Fruit fly (Drosophila melanogaster): ENCODE measurements around the gene Osi4.

Osi4 gene

dm6 chr3R:6198488-6198892 is 23.1 kb downstream of the Osi4 start, which contains the start of gene Osi24 (continued):
- no peak for TF ChIP-seq hbn (GFP tag; IDR thresholded peaks at IDR 0.05; ENCODE audit: partially characterized antibody)
- TF ChIP-seq CG6175 (GFP tag; IDR thresholded peaks at IDR 0.05) = no peak
- TF ChIP-seq Mrtf (GFP tag; IDR thresholded peaks at IDR 0.05) = 0 out of 3 replicates have a peak, but pooled peaks have one; percentile 63
- no peak for TF ChIP-seq CG12236 (GFP tag; optimal IDR thresholded peaks at IDR 0.05)
- peak; percentile 73 for TF ChIP-seq CG2712 (tag; optimal IDR thresholded peaks at IDR 0.05)
- TF ChIP-seq CG4820 (GFP tag; optimal IDR thresholded peaks at IDR 0.05) = peak; percentile 42
- TF ChIP-seq mam (GFP tag; optimal IDR thresholded peaks at IDR 0.05) = peak; percentile 44
- TF ChIP-seq CG8281 (tag; optimal IDR thresholded peaks at IDR 0.05) = no peak
- TF ChIP-seq Bgb (GFP tag; IDR thresholded peaks at IDR 0.05; ENCODE audit: partially characterized antibody) = no peak
- no peak for TF ChIP-seq kni (GFP tag; optimal IDR thresholded peaks at IDR 0.05)
- no peak for TF ChIP-seq NK7.1 (GFP tag; optimal IDR thresholded peaks at IDR 0.05)
- TF ChIP-seq sob (GFP tag; IDR thresholded peaks at IDR 0.05) = peak; percentile 34; the same call in 1 of the 2 replicates
- peak; percentile 0 for TF ChIP-seq CG18619 (GFP tag; optimal IDR thresholded peaks at IDR 0.05)
- no peak for TF ChIP-seq CG7963 (GFP tag; IDR thresholded peaks at IDR 0.05; ENCODE audit: partially characterized antibody)
- TF ChIP-seq CG13894 (tag; optimal IDR thresholded peaks at IDR 0.05) = no peak
- TF ChIP-seq HLH3B (GFP tag; IDR thresholded peaks at IDR 0.05) = peak; percentile 74
- TF ChIP-seq kay (GFP tag; optimal IDR thresholded peaks at IDR 0.05) = no peak
- no peak for TF ChIP-seq cas (GFP tag; IDR thresholded peaks at IDR 0.05)
- no peak for TF ChIP-seq B-H2 (GFP tag; optimal IDR thresholded peaks at IDR 0.05)
- no peak for TF ChIP-seq BtbVII (GFP tag; optimal IDR thresholded peaks at IDR 0.05)
- TF ChIP-seq CG10462 (GFP tag; optimal IDR thresholded peaks at IDR 0.05) = peak; percentile 18
- no peak for TF ChIP-seq CG4617 (GFP tag; optimal IDR thresholded peaks at IDR 0.05; ENCODE audit: borderline replicate concordance)
- no peak for TF ChIP-seq CG8290 (GFP tag; optimal IDR thresholded peaks at IDR 0.05)
- TF ChIP-seq CG8290 (tag; optimal IDR thresholded peaks at IDR 0.05) = peak in 1 of 2 experiments; percentile 32
- TF ChIP-seq C15 (GFP tag; IDR thresholded peaks at IDR 0.05) = no peak
- no peak for TF ChIP-seq Scr (GFP tag; IDR thresholded peaks at IDR 0.05; ENCODE audit: partially characterized antibody)
- no peak for TF ChIP-seq Sry-β (GFP tag; optimal IDR thresholded peaks at IDR 0.05)
- no peak for TF ChIP-seq Stat92E (GFP tag; optimal IDR thresholded peaks at IDR 0.05)
- peak; percentile 15 for TF ChIP-seq Myb (GFP tag; optimal IDR thresholded peaks at IDR 0.05)
- no peak for TF ChIP-seq ham (GFP tag; IDR thresholded peaks at IDR 0.05)
- TF ChIP-seq zen (tag; optimal IDR thresholded peaks at IDR 0.05) = no peak
- TF ChIP-seq salm (tag; optimal IDR thresholded peaks at IDR 0.05) = no peak
- TF ChIP-seq Ptx1 (GFP tag; IDR thresholded peaks at IDR 0.05) = peak; percentile 79
- no peak for TF ChIP-seq pfk (GFP tag; optimal IDR thresholded peaks at IDR 0.05)
- no peak for TF ChIP-seq dan (GFP tag; IDR thresholded peaks at IDR 0.05)
- no peak for TF ChIP-seq CG13123 (GFP tag; optimal IDR thresholded peaks at IDR 0.05)
- TF ChIP-seq CG7928 (GFP tag; optimal IDR thresholded peaks at IDR 0.05) = no peak
- TF ChIP-seq CG16779 (GFP tag; IDR thresholded peaks at IDR 0.05) = no peak
- TF ChIP-seq CG11398 (GFP tag; optimal IDR thresholded peaks at IDR 0.05) = no peak
- TF ChIP-seq H2.0 (GFP tag; IDR thresholded peaks at IDR 0.05) = peak; percentile 59
- TF ChIP-seq CG3995 (GFP tag; optimal IDR thresholded peaks at IDR 0.05) = peak; percentile 20
- no peak for TF ChIP-seq CG2202 (tag; optimal IDR thresholded peaks at IDR 0.05)
- no peak for TF ChIP-seq Adf1 (GFP tag; IDR thresholded peaks at IDR 0.05)
- TF ChIP-seq ab (GFP tag; optimal IDR thresholded peaks at IDR 0.05) = no peak
- TF ChIP-seq CG1233 (GFP tag; optimal IDR thresholded peaks at IDR 0.05) = no peak
- TF ChIP-seq Ssrp (tag; optimal IDR thresholded peaks at IDR 0.05) = peak; percentile 39
- TF ChIP-seq gsb-n (tag; optimal IDR thresholded peaks at IDR 0.05) = peak; percentile 54
- TF ChIP-seq lov (optimal IDR thresholded peaks at IDR 0.05) = no peak
- no peak for TF ChIP-seq lov (GFP tag; IDR thresholded peaks at IDR 0.05)
- peak; percentile 64; the same call in 2 of the 3 replicates for TF ChIP-seq CG3726 (GFP tag; IDR thresholded peaks at IDR 0.05)
- peak; percentile 47; the same call in 1 of the 3 replicates for TF ChIP-seq CG17361 (GFP tag; IDR thresholded peaks at IDR 0.05)
- no peak for TF ChIP-seq insv (GFP tag; optimal IDR thresholded peaks at IDR 0.05)

All from whole organism, embryonic.